Worm (Caenorhabditis elegans): ENCODE measurements around the gene K01G12.3.

Gene K01G12.3

ce11 chrIV:14228069-14228468 lies 34.8 kb downstream of the K01G12.3 start, which contains the start of gene F02H6.7:
F02H6.7 (minus strand) TSS chrIV:14228169.
- TF ChIP-seq skn-1 (tag; optimal IDR thresholded peaks at IDR 0.05) (no peak), ceh-28 (tag; optimal IDR thresholded peaks at IDR 0.05) (no peak), mml-1 (tag; optimal IDR thresholded peaks at IDR 0.05) (no peak), nfya-1 (tag; optimal IDR thresholded peaks at IDR 0.05; ENCODE audit: insufficient read depth) (no peak), nhr-23 (tag; optimal IDR thresholded peaks at IDR 0.05) (no peak), pha-4 (tag; optimal IDR thresholded peaks at IDR 0.05) (no peak), snpc-4 (tag; optimal IDR thresholded peaks at IDR 0.05) (no peak), hmg-11 (tag; optimal IDR thresholded peaks at IDR 0.05) (no peak), ceh-82 (tag; optimal IDR thresholded peaks at IDR 0.05) (no peak), ztf-4 (tag; optimal IDR thresholded peaks at IDR 0.05) (no peak), fkh-2 (tag; optimal IDR thresholded peaks at IDR 0.05) (no peak), tbx-2 (tag; optimal IDR thresholded peaks at IDR 0.05) (no peak), R02D3.7 (tag; optimal IDR thresholded peaks at IDR 0.05) (no peak), nhr-11 (tag; optimal IDR thresholded peaks at IDR 0.05) (no peak), lin-15B (tag; optimal IDR thresholded peaks at IDR 0.05) (no peak)

- TF ChIP-seq mdl-1 (tag; optimal IDR thresholded peaks at IDR 0.05) (no peak), sea-2 (GFP tag; optimal IDR thresholded peaks at IDR 0.05) (no peak), egl-27 (tag; optimal IDR thresholded peaks at IDR 0.05) (no peak), nhr-67 (tag; optimal IDR thresholded peaks at IDR 0.05) (no peak), nhr-77 (tag; optimal IDR thresholded peaks at IDR 0.05) (no peak), fkh-10 (GFP tag; optimal IDR thresholded peaks at IDR 0.05) (no peak), pha-4 (tag; optimal IDR thresholded peaks at IDR 0.05) (no peak), nhr-43 (tag; optimal IDR thresholded peaks at IDR 0.05; ENCODE audit: poor library complexity, severe bottlenecking) (no peak), tbx-2 (tag; optimal IDR thresholded peaks at IDR 0.05) (no peak), fos-1 (tag; optimal IDR thresholded peaks at IDR 0.05) (no peak), elt-1 (tag; optimal IDR thresholded peaks at IDR 0.05) (no peak), ztf-11 (tag; optimal IDR thresholded peaks at IDR 0.05) (no peak), zag-1 (tag; optimal IDR thresholded peaks at IDR 0.05) (no peak), mml-1 (tag; optimal IDR thresholded peaks at IDR 0.05) (no peak), ceh-28 (tag; optimal IDR thresholded peaks at IDR 0.05) (no peak), ceh-9 (tag; optimal IDR thresholded peaks at IDR 0.05) (no peak), ceh-16 (tag; optimal IDR thresholded peaks at IDR 0.05) (no peak), ceh-82 (tag; optimal IDR thresholded peaks at IDR 0.05) (no peak), skn-1 (tag; optimal IDR thresholded peaks at IDR 0.05) (no peak)
These were observed 37.5 kb downstream of the K01G12.3 start, which contains the start of gene F02H6.6 for ce11 chrIV:14230799-14231198. F02H6.6 (minus strand) TSS chrIV:14230899.

ce11 chrIV:14238976-14239375 lies 45.7 kb downstream of the K01G12.3 start, which contains the start of gene Y64G10A.1:
Y64G10A.1 (minus strand) TSS chrIV:14239076.
- TF ChIP-seq tbx-2 (tag; optimal IDR thresholded peaks at IDR 0.05) (no peak), nhr-12 (tag; optimal IDR thresholded peaks at IDR 0.05) (no peak), ztf-11 (tag; optimal IDR thresholded peaks at IDR 0.05) (no peak), hmg-11 (tag; optimal IDR thresholded peaks at IDR 0.05) (no peak), sea-2 (GFP tag; optimal IDR thresholded peaks at IDR 0.05) (no peak), fkh-2 (tag; optimal IDR thresholded peaks at IDR 0.05) (no peak), nhr-76 (tag; optimal IDR thresholded peaks at IDR 0.05) (no peak), ceh-82 (tag; optimal IDR thresholded peaks at IDR 0.05) (no peak), jun-1 (tag; optimal IDR thresholded peaks at IDR 0.05) (no peak), fos-1 (tag; optimal IDR thresholded peaks at IDR 0.05) (no peak), ceh-16 (tag; optimal IDR thresholded peaks at IDR 0.05) (no peak), lin-15B (tag; optimal IDR thresholded peaks at IDR 0.05) (no peak), nhr-11 (tag; optimal IDR thresholded peaks at IDR 0.05) (no peak), elt-3 (tag; optimal IDR thresholded peaks at IDR 0.05) (no peak), aly-2 (tag; optimal IDR thresholded peaks at IDR 0.05) (no peak)

ce11 chrIV:14241382-14242122 lies 48.3 kb downstream of the K01G12.3 start, which contains the start of gene Y64G10A.10:
Y64G10A.10 (minus strand) TSS chrIV:14241432.
- TF ChIP-seq ZK546.5 (tag; optimal IDR thresholded peaks at IDR 0.05) (no peak), lsy-12 (tag; optimal IDR thresholded peaks at IDR 0.05) (no peak), elt-1 (tag; optimal IDR thresholded peaks at IDR 0.05) (no peak), sea-2 (GFP tag; optimal IDR thresholded peaks at IDR 0.05) (no peak), nhr-237 (tag; optimal IDR thresholded peaks at IDR 0.05) (no peak), nhr-12 (tag; optimal IDR thresholded peaks at IDR 0.05) (no peak), nhr-76 (tag; optimal IDR thresholded peaks at IDR 0.05) (no peak), mdl-1 (tag; optimal IDR thresholded peaks at IDR 0.05) (no peak), nhr-11 (tag; optimal IDR thresholded peaks at IDR 0.05) (no peak), ceh-9 (tag; optimal IDR thresholded peaks at IDR 0.05) (no peak), nhr-25 (tag; optimal IDR thresholded peaks at IDR 0.05) (no peak), unc-39 (tag; optimal IDR thresholded peaks at IDR 0.05) (no peak)

All from whole organism, L3 larva.